Fruit fly (Drosophila melanogaster) whole organism, embryonic: Measurements from ENCODE around the gene CG12299.

Experiments used
- Abd-B ChIP-seq: fragments of 200-800 bp; sonication (Bioruptor generic); optimal IDR thresholded peaks from 2 replicates; lab custom pipeline; 2018; ENCODE audit warnings: missing biosample characterization, mild to moderate bottlenecking, missing genetic modification characterization, moderate library complexity
- Awh ChIP-seq: fragments of 200-800 bp; sonication (Bioruptor generic); IDR thresholded peaks from 2 replicates; pipeline ENCODE4, ENCODE4 v1.3.6; 2022; ENCODE audit warnings: missing biosample characterization, missing genetic modification characterization
- CG13624 ChIP-seq: fragments of 200-800 bp; sonication (Bioruptor generic); optimal IDR thresholded peaks from 2 replicates; lab custom pipeline; 2016; ENCODE audit warnings: missing biosample characterization, missing genetic modification characterization
- CG1792 ChIP-seq: fragments of 200-800 bp; sonication (Bioruptor generic); optimal IDR thresholded peaks from 2 replicates; lab custom pipeline; 2016; ENCODE audit warnings: missing biosample characterization, missing genetic modification characterization
- CG34422 ChIP-seq: fragments of 200-800 bp; sonication (Bioruptor generic); IDR thresholded peaks from 3 replicates; pipeline ENCODE4 v1.3.6; 2022; ENCODE audit warnings: missing biosample characterization, missing genetic modification characterization
- CG7271 ChIP-seq: fragments of 200-800 bp; sonication (Bioruptor generic); optimal IDR thresholded peaks from 2 replicates; lab custom pipeline; 2018; ENCODE audit warnings: missing biosample characterization, mild to moderate bottlenecking, missing genetic modification characterization, moderate library complexity
- CG7839 ChIP-seq: fragments of 200-800 bp; sonication (Bioruptor generic); optimal IDR thresholded peaks from 3 replicates; lab custom pipeline; 2018; ENCODE audit warnings: missing biosample characterization, mild to moderate bottlenecking, missing genetic modification characterization, moderate library complexity
- CoRest ChIP-seq: fragments of 200-800 bp; sonication (Bioruptor generic); optimal IDR thresholded peaks from 3 replicates; lab custom pipeline; 2018; ENCODE audit warnings: missing biosample characterization, mild to moderate bottlenecking, missing genetic modification characterization, moderate library complexity
- Ets97D ChIP-seq: fragments of 200-800 bp; sonication (Bioruptor generic); optimal IDR thresholded peaks from 3 replicates; lab custom pipeline; 2016; ENCODE audit warnings: missing biosample characterization, missing genetic modification characterization
- Hmx ChIP-seq: fragments of 200-800 bp; sonication (Bioruptor generic); optimal IDR thresholded peaks from 2 replicates; lab custom pipeline; 2016; ENCODE audit warnings: missing biosample characterization, missing genetic modification characterization
- Nf-YB ChIP-seq: fragments of 200-800 bp; sonication (Bioruptor generic); optimal IDR thresholded peaks from 3 replicates; lab custom pipeline; 2019; ENCODE audit warnings: missing biosample characterization, mild to moderate bottlenecking, missing genetic modification characterization, moderate library complexity
- Opbp ChIP-seq: fragments of 200-800 bp; sonication (Bioruptor generic); IDR thresholded peaks from 3 replicates; pipeline ENCODE4 v1.3.6; 2022; ENCODE audit warnings: missing biosample characterization, missing genetic modification characterization; ENCODE audit not compliant: partially characterized antibody
- cg ChIP-seq: fragments of 200-800 bp; sonication (Bioruptor generic); optimal IDR thresholded peaks from 3 replicates; lab custom pipeline; 2019; ENCODE audit warnings: missing biosample characterization, mild to moderate bottlenecking, missing genetic modification characterization, moderate library complexity
- croc ChIP-seq: fragments of 200-800 bp; sonication (Bioruptor generic); conservative IDR thresholded peaks from 3 replicates; pipeline ENCODE4 v1.3.6; 2022; ENCODE audit warnings: missing biosample characterization, missing genetic modification characterization
- cwo ChIP-seq: fragments of 200-800 bp; sonication (Bioruptor generic); optimal IDR thresholded peaks from 3 replicates; lab custom pipeline; 2017; ENCODE audit warnings: missing biosample characterization, missing genetic modification characterization, mild to moderate bottlenecking, moderate library complexity, missing genetic modification reagents
- knrl ChIP-seq: fragments of 200-800 bp; sonication (Bioruptor generic); IDR thresholded peaks from 3 replicates; pipeline ENCODE4 v1.3.6; 2022; ENCODE audit warnings: missing biosample characterization, missing genetic modification characterization; ENCODE audit not compliant: partially characterized antibody
- lab ChIP-seq: fragments of 200-800 bp; sonication (Bioruptor generic); optimal IDR thresholded peaks from 3 replicates; lab custom pipeline; 2017; ENCODE audit warnings: missing biosample characterization, missing genetic modification characterization, mild to moderate bottlenecking, moderate library complexity, missing genetic modification reagents
- peb ChIP-seq: fragments of 200-800 bp; sonication (Bioruptor generic); IDR thresholded peaks from 2 replicates; pipeline ENCODE4 v1.3.6; 2022; ENCODE audit warnings: missing biosample characterization, missing genetic modification characterization
- sd ChIP-seq: fragments of 200-800 bp; sonication (Bioruptor generic); optimal IDR thresholded peaks from 3 replicates; lab custom pipeline; 2018; ENCODE audit warnings: missing biosample characterization, mild to moderate bottlenecking, missing genetic modification characterization, moderate library complexity
- sens-2 ChIP-seq: fragments of 200-800 bp; sonication (Bioruptor generic); IDR thresholded peaks from 2 replicates; pipeline ENCODE4 v1.3.6; 2022; ENCODE audit warnings: missing biosample characterization, missing genetic modification characterization
- toy ChIP-seq: fragments of 200-800 bp; sonication (Bioruptor generic); IDR thresholded peaks from 2 replicates; pipeline ENCODE4 v1.3.6; 2022; ENCODE audit warnings: missing biosample characterization, missing genetic modification characterization
- vvl ChIP-seq: fragments of 200-800 bp; sonication (Bioruptor generic); IDR thresholded peaks from 2 replicates; pipeline ENCODE4 v1.3.6; 2022; ENCODE audit warnings: missing biosample characterization, missing genetic modification characterization
- zen2 ChIP-seq: fragments of 200-800 bp; sonication (Bioruptor generic); IDR thresholded peaks from 3 replicates; pipeline ENCODE4 v1.3.6; 2022; ENCODE audit warnings: missing biosample characterization, missing genetic modification characterization; ENCODE audit not compliant: partially characterized antibody

The CG12299 gene

dm6 chr2L:10781252-10781651, 44.1 kb downstream of the CG12299 start (continued):
- TF ChIP-seq CG1792 (GFP tag; lab: Kevin White, UChicago): no peak
- TF ChIP-seq peb (GFP tag; lab: Robert Waterston, UW): no peak
- TF ChIP-seq Nf-YB: peak; percentile 34
- no peak for TF ChIP-seq lab (GFP tag; lab: Kevin White, UChicago)
- no peak for TF ChIP-seq toy (GFP tag; lab: Robert Waterston, UW)
- TF ChIP-seq Awh: no peak
- TF ChIP-seq cwo (GFP tag; lab: Kevin White, UChicago): peak; percentile 46
- TF ChIP-seq CG34422: no peak
- no peak for TF ChIP-seq sens-2 (GFP tag; lab: Robert Waterston, UW)
- TF ChIP-seq vvl (GFP tag; lab: Robert Waterston, UW): peak; percentile 29; the same call in 1 of the 2 replicates
- no peak for TF ChIP-seq CG7839
- TF ChIP-seq sd (tag; lab: Kevin White, UChicago): peak; percentile 28

- TF ChIP-seq zen2 (no peak), Hmx (no peak), CG13624 (GFP tag; lab: Kevin White, UChicago) (no peak), knrl (GFP tag; lab: Robert Waterston, UW) (no peak), CoRest (tag; lab: Kevin White, UChicago) (no peak), Opbp (no peak), cg (GFP tag; lab: Kevin White, UChicago) (no peak), Abd-B (GFP tag; lab: Kevin White, UChicago) (no peak), CG7271 (tag; lab: Kevin White, UChicago) (no peak), Ets97D (no peak), croc (GFP tag; lab: Robert Waterston, UW) (no peak)
Measured at dm6 chr2L:10789922-10790321, 52.8 kb downstream of the CG12299 start, which contains the start of gene CG31870. Gene CG31870, plus strand, starts transcription at chr2L:10790222.
